Fruit fly (Drosophila melanogaster) whole organism, embryonic: Measurements from ENCODE around the gene Zaf1.
A peak's percentile ranks its signal among the peaks of the same experiment; 100 is the strongest.

Experiments
- BEAF-32 ChIP-seq: fragments of 200-800 bp; sonication (Bioruptor generic); optimal IDR thresholded peaks from 3 replicates; lab custom pipeline; 2017; ENCODE audit warnings: missing biosample characterization, missing genetic modification characterization, mild to moderate bottlenecking, moderate library complexity, missing genetic modification reagents
- Blimp-1 ChIP-seq: fragments of 200-800 bp; sonication (Bioruptor generic); optimal IDR thresholded peaks from 3 replicates; lab custom pipeline; 2018; ENCODE audit warnings: missing biosample characterization, missing genetic modification characterization, mild to moderate bottlenecking, moderate library complexity, missing genetic modification reagents
- CG10147 ChIP-seq: fragments of 200-800 bp; sonication (Bioruptor generic); optimal IDR thresholded peaks from 2 replicates; lab custom pipeline; 2019; ENCODE audit warnings: missing biosample characterization, mild to moderate bottlenecking, missing genetic modification characterization, moderate library complexity
- CG10321 ChIP-seq: fragments of 200-800 bp; sonication (Bioruptor generic); IDR thresholded peaks from 2 replicates; pipeline ENCODE4 v1.3.6; 2022; ENCODE audit warnings: missing biosample characterization, missing genetic modification characterization
- CG12071 ChIP-seq: fragments of 200-800 bp; sonication (Bioruptor generic); optimal IDR thresholded peaks from 3 replicates; lab custom pipeline; 2018; ENCODE audit warnings: missing biosample characterization, mild to moderate bottlenecking, missing genetic modification characterization
- CG12236 ChIP-seq: fragments of 200-800 bp; sonication (Bioruptor generic); optimal IDR thresholded peaks from 2 replicates; lab custom pipeline; 2016; ENCODE audit warnings: missing biosample characterization, missing genetic modification characterization
- CG14014 ChIP-seq: fragments of 200-800 bp; sonication (Bioruptor generic); IDR thresholded peaks from 2 replicates; pipeline ENCODE4 v1.3.6; 2022; ENCODE audit warnings: missing biosample characterization, missing genetic modification characterization
- CG14710 ChIP-seq: fragments of 200-800 bp; sonication (Bioruptor generic); optimal IDR thresholded peaks from 3 replicates; lab custom pipeline; 2019; ENCODE audit warnings: missing biosample characterization, mild to moderate bottlenecking, missing genetic modification characterization, moderate library complexity
- CG15011 ChIP-seq: fragments of 200-800 bp; sonication (Bioruptor generic); optimal IDR thresholded peaks from 3 replicates; lab custom pipeline; 2018; ENCODE audit warnings: missing biosample characterization, mild to moderate bottlenecking, missing genetic modification characterization
- CG17568 ChIP-seq: fragments of 200-800 bp; sonication (Bioruptor generic); optimal IDR thresholded peaks from 2 replicates; lab custom pipeline; 2018; ENCODE audit warnings: missing biosample characterization, mild to moderate bottlenecking, missing genetic modification characterization, moderate library complexity
- CG17912 ChIP-seq: fragments of 200-800 bp; sonication (Bioruptor generic); optimal IDR thresholded peaks from 2 replicates; lab custom pipeline; 2018; ENCODE audit warnings: missing biosample characterization, mild to moderate bottlenecking, missing genetic modification characterization
- CG1792 ChIP-seq: fragments of 200-800 bp; sonication (Bioruptor generic); optimal IDR thresholded peaks from 2 replicates; lab custom pipeline; 2016; ENCODE audit warnings: missing biosample characterization, missing genetic modification characterization
- CG18011 ChIP-seq: fragments of 200-800 bp; sonication (Bioruptor generic); optimal IDR thresholded peaks from 2 replicates; lab custom pipeline; 2017; ENCODE audit warnings: missing biosample characterization, missing genetic modification characterization, mild to moderate bottlenecking, moderate library complexity, missing genotype
- CG18599 ChIP-seq: fragments of 200-800 bp; sonication (Bioruptor generic); optimal IDR thresholded peaks from 3 replicates; lab custom pipeline; 2017; ENCODE audit warnings: missing biosample characterization, missing genetic modification characterization, mild to moderate bottlenecking, moderate library complexity, missing genetic modification reagents
- CG2120 ChIP-seq: fragments of 200-800 bp; sonication (Bioruptor generic); optimal IDR thresholded peaks from 3 replicates; lab custom pipeline; 2016; ENCODE audit warnings: missing biosample characterization, missing genetic modification characterization
- CG2875 ChIP-seq: fragments of 200-800 bp; sonication (Bioruptor generic); optimal IDR thresholded peaks from 2 replicates; lab custom pipeline; 2017; ENCODE audit warnings: missing biosample characterization, mild to moderate bottlenecking, missing genetic modification characterization, missing genetic modification reagents
- CG3281 ChIP-seq: fragments of 200-800 bp; sonication (Bioruptor generic); optimal IDR thresholded peaks from 3 replicates; lab custom pipeline; 2017; ENCODE audit warnings: missing biosample characterization, mild to moderate bottlenecking, missing genetic modification characterization
- CG34422 ChIP-seq: fragments of 200-800 bp; sonication (Bioruptor generic); IDR thresholded peaks from 3 replicates; pipeline ENCODE4 v1.3.6; 2022; ENCODE audit warnings: missing biosample characterization, missing genetic modification characterization
- CG42726 ChIP-seq: fragments of 200-800 bp; sonication (Bioruptor generic); IDR thresholded peaks from 2 replicates; pipeline ENCODE4 v1.3.6; 2022; ENCODE audit warnings: missing biosample characterization, missing genetic modification characterization; ENCODE audit not compliant: partially characterized antibody
- CG6254 ChIP-seq: fragments of 200-800 bp; sonication (Bioruptor generic); optimal IDR thresholded peaks from 3 replicates; lab custom pipeline; 2017; ENCODE audit warnings: mild to moderate bottlenecking, missing biosample characterization, missing genetic modification reagents, missing genetic modification characterization
- CG6272 ChIP-seq: fragments of 200-800 bp; sonication (Bioruptor generic); IDR thresholded peaks from 2 replicates; pipeline ENCODE4 v1.3.6; 2022; ENCODE audit warnings: missing biosample characterization, missing genetic modification characterization
- CG6654 ChIP-seq: fragments of 200-800 bp; sonication (Bioruptor generic); optimal IDR thresholded peaks from 2 replicates; lab custom pipeline; 2017; ENCODE audit warnings: missing biosample characterization, mild to moderate bottlenecking, missing genetic modification characterization
- CG6765 ChIP-seq: fragments of 200-800 bp; sonication (Bioruptor generic); optimal IDR thresholded peaks from 3 replicates; lab custom pipeline; 2017; ENCODE audit warnings: missing biosample characterization, mild to moderate bottlenecking, missing genetic modification characterization
- CG6813 ChIP-seq: fragments of 200-800 bp; sonication (Bioruptor generic); optimal IDR thresholded peaks from 2 replicates; lab custom pipeline; 2017; ENCODE audit warnings: missing biosample characterization, missing genetic modification characterization, mild to moderate bottlenecking, moderate library complexity, missing genetic modification reagents
- CG7372 ChIP-seq: fragments of 200-800 bp; sonication (Bioruptor generic); IDR thresholded peaks from 2 replicates; pipeline ENCODE4 v1.3.6; 2022; ENCODE audit warnings: missing biosample characterization, missing genetic modification characterization
- CG7745 ChIP-seq: fragments of 200-800 bp; sonication (Bioruptor generic); optimal IDR thresholded peaks from 2 replicates; lab custom pipeline; 2018; ENCODE audit warnings: missing biosample characterization, mild to moderate bottlenecking, missing genetic modification characterization, moderate library complexity
- CG7839 ChIP-seq: fragments of 200-800 bp; sonication (Bioruptor generic); optimal IDR thresholded peaks from 3 replicates; lab custom pipeline; 2018; ENCODE audit warnings: missing biosample characterization, mild to moderate bottlenecking, missing genetic modification characterization, moderate library complexity
- CG7963 ChIP-seq: fragments of 200-800 bp; sonication (Bioruptor generic); IDR thresholded peaks from 3 replicates; pipeline ENCODE4 v1.3.6; 2022; ENCODE audit warnings: missing biosample characterization, missing genetic modification characterization; ENCODE audit not compliant: partially characterized antibody
- Camta ChIP-seq: fragments of 200-800 bp; sonication (Bioruptor generic); optimal IDR thresholded peaks from 2 replicates; lab custom pipeline; 2016; ENCODE audit warnings: missing biosample characterization, missing genetic modification characterization
- E2f1 ChIP-seq: fragments of 200-800 bp; sonication (Bioruptor generic); IDR thresholded peaks from 2 replicates; pipeline ENCODE4 v1.3.6; 2022; ENCODE audit warnings: missing biosample characterization, missing genetic modification characterization
- Ets65A ChIP-seq: fragments of 200-800 bp; sonication (Bioruptor generic); peaks from one replicate; lab custom pipeline; 2016; ENCODE audit warnings: missing biosample characterization, missing genetic modification characterization
- Fer2 ChIP-seq: fragments of 200-800 bp; sonication (Bioruptor generic); optimal IDR thresholded peaks from 2 replicates; lab custom pipeline; 2018; ENCODE audit warnings: missing biosample characterization, mild to moderate bottlenecking, missing genetic modification characterization, moderate library complexity
- Ravus ChIP-seq: fragments of 200-800 bp; sonication (Bioruptor generic); IDR thresholded peaks from 2 replicates; pipeline ENCODE4 v1.3.6; 2022; ENCODE audit warnings: missing biosample characterization, missing genetic modification characterization
- Vsx1 ChIP-seq: fragments of 200-800 bp; sonication (Bioruptor generic); optimal IDR thresholded peaks from 2 replicates; lab custom pipeline; 2017; ENCODE audit warnings: missing biosample characterization, mild to moderate bottlenecking, missing genetic modification characterization, missing genetic modification reagents
- cas ChIP-seq: fragments of 200-800 bp; sonication (Bioruptor generic); IDR thresholded peaks from 2 replicates; pipeline ENCODE4 v1.3.6; 2022; ENCODE audit warnings: missing biosample characterization, missing genetic modification characterization
- croc ChIP-seq: fragments of 200-800 bp; sonication (Bioruptor generic); conservative IDR thresholded peaks from 3 replicates; pipeline ENCODE4 v1.3.6; 2022; ENCODE audit warnings: missing biosample characterization, missing genetic modification characterization
- dati ChIP-seq: fragments of 200-800 bp; sonication (Bioruptor generic); IDR thresholded peaks from 2 replicates; pipeline ENCODE4 v1.3.6; 2022; ENCODE audit warnings: missing biosample characterization, missing genetic modification characterization
- dimm ChIP-seq: fragments of 200-800 bp; sonication (Bioruptor generic); IDR thresholded peaks from 2 replicates; pipeline ENCODE4 v1.3.6; 2022; ENCODE audit warnings: missing biosample characterization, missing genetic modification characterization
- disco-r ChIP-seq: fragments of 200-800 bp; sonication (Bioruptor generic); optimal IDR thresholded peaks from 2 replicates; lab custom pipeline; 2016; ENCODE audit warnings: missing biosample characterization, missing genetic modification characterization
- eve ChIP-seq, 2 experiments: fragments of >200 bp; optimal IDR thresholded peaks; 2 replicates each; lab custom pipeline; 2017; ENCODE audit warnings: missing biosample characterization in 2 of 2, missing genetic modification characterization in 2 of 2
- exex ChIP-seq: fragments of 200-800 bp; sonication (Bioruptor generic); optimal IDR thresholded peaks from 4 replicates; lab custom pipeline; 2018; ENCODE audit warnings: missing biosample characterization, mild to moderate bottlenecking, missing genetic modification characterization, moderate library complexity
- eyg ChIP-seq: fragments of 200-800 bp; sonication (Bioruptor generic); optimal IDR thresholded peaks from 3 replicates; lab custom pipeline; 2016; ENCODE audit warnings: missing biosample characterization, missing genetic modification characterization
- odd ChIP-seq: fragments of 200-800 bp; sonication (Bioruptor generic); optimal IDR thresholded peaks from 2 replicates; lab custom pipeline; 2017; ENCODE audit warnings: missing biosample characterization, mild to moderate bottlenecking, missing genetic modification characterization
- ranshi ChIP-seq: fragments of 200-800 bp; sonication (Bioruptor generic); IDR thresholded peaks from 2 replicates; pipeline ENCODE4 v1.3.6; 2022; ENCODE audit warnings: missing biosample characterization, missing genetic modification characterization
- repo ChIP-seq: fragments of 200-800 bp; sonication (Bioruptor generic); optimal IDR thresholded peaks from 2 replicates; lab custom pipeline; 2016; ENCODE audit warnings: missing biosample characterization, missing genetic modification characterization
- seq ChIP-seq: fragments of 200-800 bp; sonication (Bioruptor generic); IDR thresholded peaks from 2 replicates; pipeline ENCODE4 v1.3.6; 2022; ENCODE audit warnings: missing biosample characterization, missing genetic modification characterization
- tna ChIP-seq: fragments of 200-800 bp; sonication (Bioruptor generic); IDR thresholded peaks from 2 replicates; pipeline ENCODE4 v1.3.6; 2022; ENCODE audit warnings: missing biosample characterization, missing genetic modification characterization; ENCODE audit not compliant: partially characterized antibody
- trh ChIP-seq: fragments of 200-800 bp; sonication (Bioruptor generic); optimal IDR thresholded peaks from 2 replicates; lab custom pipeline; 2016; ENCODE audit warnings: missing biosample characterization, missing genetic modification characterization
- wor ChIP-seq: fragments of 200-800 bp; sonication (Bioruptor generic); IDR thresholded peaks from 2 replicates; pipeline ENCODE4 v1.3.6; 2022; ENCODE audit warnings: missing biosample characterization, missing genetic modification characterization

Zaf1 gene

DNA sequence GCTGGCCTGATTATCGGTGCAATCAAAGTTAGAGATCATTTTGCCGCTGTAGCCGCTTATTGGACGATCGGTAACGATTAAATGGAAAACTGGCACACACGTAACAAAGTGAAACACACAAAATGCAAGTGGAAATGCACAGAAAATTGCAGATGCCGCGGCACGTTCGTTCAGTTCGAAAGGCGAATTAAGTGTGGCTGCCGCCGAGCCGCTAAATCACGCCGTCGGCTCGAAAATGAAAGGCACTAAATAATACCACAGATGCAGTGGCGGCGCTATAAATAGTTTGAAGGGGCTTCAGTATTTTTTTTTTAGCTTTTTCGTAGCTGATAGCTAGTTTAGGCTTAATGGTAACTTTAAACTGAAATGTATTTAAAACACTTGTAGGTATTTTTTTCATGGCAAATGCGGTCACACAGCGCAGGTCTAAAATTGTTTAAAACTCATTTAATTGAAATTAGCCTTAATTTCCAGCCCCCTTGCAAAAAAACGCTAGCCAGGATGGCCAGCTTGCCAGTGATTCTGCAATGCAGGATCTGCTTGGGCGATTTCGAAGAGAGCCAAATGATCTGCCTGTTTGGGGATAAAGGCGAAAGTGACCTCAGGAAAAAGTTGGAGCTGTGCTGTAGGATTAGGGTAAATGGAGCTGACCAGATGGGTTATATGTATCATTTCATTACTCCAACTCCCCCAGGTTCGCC lies 5.6 kb downstream of the Zaf1 start, which contains the start of the genes Jupiter and CG14710 (continued):
- TF ChIP-seq disco-r (GFP tag; lab: Kevin White, UChicago): peak; percentile 37
- TF ChIP-seq CG10321 (GFP tag; lab: Robert Waterston, UW): no peak
- no peak for TF ChIP-seq CG17568 (GFP tag; lab: Kevin White, UChicago)
- peak; percentile 6 for TF ChIP-seq CG18011 (GFP tag; lab: Kevin White, UChicago)
- TF ChIP-seq Fer2: peak; percentile 41
- peak; percentile 27 for TF ChIP-seq exex
- peak; percentile 69; the same call in 1 of the 2 replicates for TF ChIP-seq ranshi
- TF ChIP-seq CG7745 (tag; lab: Kevin White, UChicago): peak; percentile 61
- TF ChIP-seq Vsx1 (GFP tag; lab: Kevin White, UChicago): peak; percentile 65
- TF ChIP-seq CG14710 (tag; lab: Kevin White, UChicago): peak; percentile 93
- peak; percentile 10 for TF ChIP-seq trh
- no peak for TF ChIP-seq CG6654 (GFP tag; lab: Kevin White, UChicago)
- peak; percentile 27 for TF ChIP-seq Camta
- no peak for TF ChIP-seq CG15011 (GFP tag; lab: Kevin White, UChicago)
- TF ChIP-seq CG7963: no peak
- TF ChIP-seq Blimp-1 (GFP tag; lab: Kevin White, UChicago): peak; percentile 49
- no peak for TF ChIP-seq CG17912 (GFP tag; lab: Kevin White, UChicago)
- peak; percentile 98 for TF ChIP-seq Ets65A
- TF ChIP-seq BEAF-32 (GFP tag; lab: Kevin White, UChicago): peak; percentile 58
- peak; percentile 41; the same call in 1 of the 2 replicates for TF ChIP-seq E2f1 (GFP tag; lab: Robert Waterston, UW)
- TF ChIP-seq eyg (GFP tag; lab: Kevin White, UChicago): no peak
- TF ChIP-seq CG34422: peak; percentile 86
- TF ChIP-seq repo: peak; percentile 62
- 0 out of 3 replicates have a peak, but pooled peaks have one; percentile 42 for TF ChIP-seq croc (GFP tag; lab: Robert Waterston, UW)
- TF ChIP-seq CG18599 (GFP tag; lab: Kevin White, UChicago): peak; percentile 51
- no peak for TF ChIP-seq CG6254
- TF ChIP-seq eve (GFP tag; optimal IDR thresholded peaks at IDR 0.05; lab: Kevin White, UChicago): no peak
- TF ChIP-seq wor: no peak
- TF ChIP-seq CG3281 (GFP tag; lab: Kevin White, UChicago): no peak
- TF ChIP-seq CG2875 (GFP tag; lab: Kevin White, UChicago): no peak
- peak; percentile 90 for TF ChIP-seq CG2120 (GFP tag; lab: Kevin White, UChicago)
- no peak for TF ChIP-seq Ravus
- peak; percentile 55 for TF ChIP-seq CG7839 (tag; lab: Kevin White, UChicago)
- no peak for TF ChIP-seq CG6765
- TF ChIP-seq CG7372: no peak
- TF ChIP-seq CG10147 (GFP tag; lab: Kevin White, UChicago): peak; percentile 31
- peak; percentile 65 for TF ChIP-seq cas (GFP tag; lab: Robert Waterston, UW)
- TF ChIP-seq dimm (GFP tag; lab: Robert Waterston, UW): no peak
- peak; percentile 67 for TF ChIP-seq CG14014 (GFP tag; lab: Robert Waterston, UW)
- TF ChIP-seq tna (GFP tag; lab: Robert Waterston, UW): no peak
- TF ChIP-seq CG1792 (GFP tag; lab: Kevin White, UChicago): peak; percentile 62
- no peak for TF ChIP-seq odd (GFP tag; lab: Kevin White, UChicago)
- TF ChIP-seq dati (GFP tag; lab: Robert Waterston, UW): no peak
- TF ChIP-seq CG6272 (GFP tag; lab: Robert Waterston, UW): peak; percentile 78
- peak; percentile 31 for TF ChIP-seq CG12236 (GFP tag; lab: Kevin White, UChicago)
- TF ChIP-seq seq (GFP tag; lab: Robert Waterston, UW): no peak
- no peak for TF ChIP-seq CG42726 (GFP tag; lab: Robert Waterston, UW)
- TF ChIP-seq CG12071 (GFP tag; lab: Kevin White, UChicago): no peak
- TF ChIP-seq CG6813 (GFP tag; lab: Kevin White, UChicago): no peak
